Fruit fly (Drosophila melanogaster) whole organism, prepupa: Measurements from ENCODE around the gene CG45065.

ENCODE experiments used
- CG10631 ChIP-seq: fragments of 200-800 bp; sonication (Bioruptor generic); optimal IDR thresholded peaks from 2 replicates; lab custom pipeline; 2016; ENCODE audit warnings: missing biosample characterization, missing genetic modification characterization
- CG10669 ChIP-seq: fragments of 200-800 bp; sonication (Bioruptor generic); optimal IDR thresholded peaks from 3 replicates; lab custom pipeline; 2018; ENCODE audit warnings: missing biosample characterization, mild to moderate bottlenecking, missing genetic modification characterization, moderate library complexity
- CG11294 ChIP-seq: fragments of 200-800 bp; sonication (Bioruptor generic); IDR thresholded peaks from 2 replicates; pipeline ENCODE4 v1.3.6; 2022; ENCODE audit warnings: missing biosample characterization, missing genetic modification characterization
- CG11762 ChIP-seq: fragments of 200-800 bp; sonication (Bioruptor generic); optimal IDR thresholded peaks from 3 replicates; lab custom pipeline; 2016; ENCODE audit warnings: missing biosample characterization, missing genetic modification characterization; ENCODE audit not compliant: insufficient read depth
- CG15336 ChIP-seq: fragments of 200-800 bp; sonication (Bioruptor generic); IDR thresholded peaks from 2 replicates; pipeline ENCODE4 v1.3.6; 2022; ENCODE audit warnings: missing biosample characterization, missing genetic modification characterization
- CG16779 ChIP-seq: fragments of 200-800 bp; sonication (Bioruptor generic); optimal IDR thresholded peaks from 3 replicates; lab custom pipeline; 2017; ENCODE audit warnings: missing biosample characterization, mild to moderate bottlenecking, missing genetic modification characterization
- CG3032 ChIP-seq: fragments of 200-800 bp; optimal IDR thresholded peaks from 2 replicates; lab custom pipeline; 2019; ENCODE audit warnings: missing biosample characterization, mild to moderate bottlenecking, missing genetic modification characterization, moderate library complexity
- CG32006 ChIP-seq: fragments of 200-800 bp; sonication (Bioruptor generic); optimal IDR thresholded peaks from 3 replicates; lab custom pipeline; 2017; ENCODE audit warnings: missing biosample characterization, mild to moderate bottlenecking, missing genetic modification characterization
- CG34406 ChIP-seq: fragments of 200-800 bp; sonication (Bioruptor generic); optimal IDR thresholded peaks from 3 replicates; lab custom pipeline; 2016; ENCODE audit warnings: missing biosample characterization, missing genetic modification characterization
- CG4318 ChIP-seq: fragments of 200-800 bp; sonication (Bioruptor generic); optimal IDR thresholded peaks from 3 replicates; lab custom pipeline; 2017; ENCODE audit warnings: missing biosample characterization, mild to moderate bottlenecking, missing genetic modification characterization
- CG6792 ChIP-seq: fragments of 200-800 bp; sonication (Bioruptor generic); optimal IDR thresholded peaks from 3 replicates; lab custom pipeline; 2016; ENCODE audit warnings: missing biosample characterization, missing genetic modification characterization
- CG8119 ChIP-seq: fragments of 200-800 bp; sonication (Bioruptor generic); IDR thresholded peaks from 3 replicates; pipeline ENCODE4 v1.3.6; 2022; ENCODE audit warnings: missing biosample characterization, missing genetic modification characterization
- CG9139 ChIP-seq: fragments of 200-800 bp; sonication (Bioruptor generic); optimal IDR thresholded peaks from 3 replicates; lab custom pipeline; 2017; ENCODE audit warnings: missing biosample characterization, mild to moderate bottlenecking, missing genetic modification characterization
- Eip75B ChIP-seq: fragments of 200-800 bp; sonication (Bioruptor generic); optimal IDR thresholded peaks from 3 replicates; lab custom pipeline; 2016; ENCODE audit warnings: missing biosample characterization, missing genetic modification characterization
- Eip78C ChIP-seq: fragments of 200-800 bp; sonication (Bioruptor generic); peaks from one replicate; lab custom pipeline; 2016; ENCODE audit warnings: missing biosample characterization, missing genetic modification characterization
- Ets96B ChIP-seq: fragments of 200-800 bp; optimal IDR thresholded peaks from 2 replicates; lab custom pipeline; 2019; ENCODE audit warnings: missing biosample characterization, mild to moderate bottlenecking, missing genetic modification characterization, moderate library complexity
- Hr38 ChIP-seq: sonication (Bioruptor generic); optimal IDR thresholded peaks from 2 replicates; lab custom pipeline; 2016; ENCODE audit warnings: missing biosample characterization, missing genetic modification characterization
- Hr4 ChIP-seq: fragments of 200-800 bp; sonication (Bioruptor generic); optimal IDR thresholded peaks from 3 replicates; lab custom pipeline; 2016; ENCODE audit warnings: missing biosample characterization, missing genetic modification characterization
- Lpt ChIP-seq: fragments of 200-800 bp; sonication (Bioruptor generic); optimal IDR thresholded peaks from 3 replicates; lab custom pipeline; 2016; ENCODE audit warnings: missing biosample characterization, missing genetic modification characterization
- Met ChIP-seq: fragments of 200-800 bp; sonication (Bioruptor generic); optimal IDR thresholded peaks from 3 replicates; lab custom pipeline; 2016; ENCODE audit warnings: missing biosample characterization, missing genetic modification characterization
- OdsH ChIP-seq: fragments of 200-800 bp; sonication (Bioruptor generic); optimal IDR thresholded peaks from 3 replicates; lab custom pipeline; 2016; ENCODE audit warnings: missing biosample characterization, missing genetic modification characterization
- Sox102F ChIP-seq: fragments of 200-800 bp; sonication (Bioruptor generic); optimal IDR thresholded peaks from 2 replicates; lab custom pipeline; 2016; ENCODE audit warnings: missing biosample characterization, mild to moderate bottlenecking, missing genetic modification characterization
- achi ChIP-seq: fragments of 200-800 bp; sonication (Bioruptor generic); optimal IDR thresholded peaks from 3 replicates; lab custom pipeline; 2016; ENCODE audit warnings: missing biosample characterization, missing genetic modification characterization
- cyc ChIP-seq: fragments of 200-800 bp; sonication (Bioruptor generic); optimal IDR thresholded peaks from 3 replicates; lab custom pipeline; 2016; ENCODE audit warnings: missing biosample characterization, missing genetic modification characterization
- dac ChIP-seq: fragments of 200-800 bp; sonication (Bioruptor generic); optimal IDR thresholded peaks from 2 replicates; lab custom pipeline; 2017; ENCODE audit warnings: missing biosample characterization, mild to moderate bottlenecking, missing genetic modification characterization
- dsx ChIP-seq: fragments of 200-800 bp; optimal IDR thresholded peaks from 3 replicates; lab custom pipeline; 2019; ENCODE audit warnings: missing biosample characterization, mild to moderate bottlenecking, missing genetic modification characterization, moderate library complexity; ENCODE audit not compliant: poor library complexity, severe bottlenecking
- esn ChIP-seq: fragments of 200-800 bp; sonication (Bioruptor generic); optimal IDR thresholded peaks from 2 replicates; lab custom pipeline; 2016; ENCODE audit warnings: missing biosample characterization, mild to moderate bottlenecking, missing genetic modification characterization, moderate library complexity
- fd59A ChIP-seq: fragments of 200-800 bp; sonication (Bioruptor generic); optimal IDR thresholded peaks from 2 replicates; lab custom pipeline; 2017; ENCODE audit warnings: missing biosample characterization, mild to moderate bottlenecking, missing genetic modification characterization, missing genetic modification reagents
- fd85E ChIP-seq: fragments of 200-800 bp; sonication (Bioruptor generic); optimal IDR thresholded peaks from 3 replicates; lab custom pipeline; 2016; ENCODE audit warnings: missing biosample characterization, missing genetic modification characterization
- fkh ChIP-seq: fragments of 200-800 bp; sonication (Bioruptor generic); optimal IDR thresholded peaks from 3 replicates; lab custom pipeline; 2017; ENCODE audit warnings: missing biosample characterization, mild to moderate bottlenecking, missing genetic modification characterization, moderate library complexity
- lz ChIP-seq: fragments of 200-800 bp; sonication (Bioruptor generic); optimal IDR thresholded peaks from 3 replicates; lab custom pipeline; 2016; ENCODE audit warnings: missing biosample characterization, missing genetic modification characterization
- pdm3 ChIP-seq: fragments of 200-800 bp; sonication (Bioruptor generic); optimal IDR thresholded peaks from 3 replicates; lab custom pipeline; 2016; ENCODE audit warnings: missing biosample characterization, missing genetic modification characterization
- salr ChIP-seq, 2 experiments: fragments of 200-800 bp; sonication (Bioruptor generic); optimal IDR thresholded peaks; 3 replicates each; lab custom pipeline; 2016 to 2018; ENCODE audit warnings: missing biosample characterization in 2 of 2, missing genetic modification characterization in 2 of 2, mild to moderate bottlenecking in 1 of 2
- vri ChIP-seq: fragments of 200-800 bp; sonication (Bioruptor generic); optimal IDR thresholded peaks from 3 replicates; lab custom pipeline; 2016; ENCODE audit warnings: missing biosample characterization, mild to moderate bottlenecking, missing genetic modification characterization

Gene CG45065

DNA sequence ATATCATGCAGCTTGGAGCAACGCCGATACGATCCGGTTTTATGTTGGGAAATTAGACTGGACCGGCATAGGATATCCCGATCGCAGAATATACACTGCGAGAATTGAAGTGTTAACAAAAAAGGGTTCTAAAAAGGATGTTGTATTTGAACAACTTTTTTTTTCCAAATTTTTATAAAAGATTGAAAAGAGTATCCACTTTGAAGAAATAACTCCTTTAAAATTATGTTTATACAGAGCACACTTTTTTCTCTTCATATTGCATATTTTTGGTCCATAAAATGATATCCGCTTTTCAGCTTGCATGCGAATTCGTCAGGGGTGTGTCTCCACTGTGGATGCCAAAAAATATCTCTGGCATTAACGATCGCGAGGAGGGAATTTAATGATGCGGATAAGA, 9.9 kb upstream of the CG45065 start (continued):
- TF ChIP-seq CG6792 (peak; percentile 26), Hr38 (no peak), salr (GFP tag; optimal IDR thresholded peaks at IDR 0.05; lab: Kevin White, UChicago) (no peak), CG10631 (GFP tag; lab: Kevin White, UChicago) (peak; percentile 12), pdm3 (GFP tag; lab: Kevin White, UChicago) (peak; percentile 56), achi (GFP tag; lab: Kevin White, UChicago) (peak; percentile 15), Met (GFP tag; lab: Kevin White, UChicago) (no peak), CG15336 (GFP tag; lab: Robert Waterston, UW) (peak; percentile 69), CG8119 (GFP tag; lab: Robert Waterston, UW) (peak; percentile 62), lz (GFP tag; lab: Kevin White, UChicago) (no peak), fd59A (GFP tag; lab: Kevin White, UChicago) (no peak), CG11762 (GFP tag; lab: Kevin White, UChicago) (no peak)
- TF ChIP-seq, all 60 proteins: peak for 30

DNA sequence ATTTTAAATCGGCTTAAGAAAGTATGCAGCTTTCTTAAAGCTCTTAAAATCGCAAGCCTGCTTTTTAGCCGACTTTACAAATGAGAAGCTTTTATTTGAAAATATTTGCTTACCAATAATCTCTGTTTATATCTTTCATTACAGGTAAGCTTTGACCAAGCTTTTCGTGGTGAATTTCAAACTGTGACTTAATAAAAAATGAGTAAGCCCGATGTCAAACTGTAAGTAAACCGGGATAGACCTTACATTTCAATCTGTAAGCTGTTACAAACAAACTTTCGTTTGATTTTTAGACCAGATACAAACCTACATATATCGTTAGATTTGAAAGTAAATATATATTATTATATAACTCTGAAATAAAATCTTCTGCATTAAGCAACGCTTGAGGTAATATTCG, 3.2 kb upstream of the CG45065 start:
- peak; percentile 25 for TF ChIP-seq fkh
- no peak for TF ChIP-seq CG11294 (GFP tag; lab: Robert Waterston, UW)

DNA sequence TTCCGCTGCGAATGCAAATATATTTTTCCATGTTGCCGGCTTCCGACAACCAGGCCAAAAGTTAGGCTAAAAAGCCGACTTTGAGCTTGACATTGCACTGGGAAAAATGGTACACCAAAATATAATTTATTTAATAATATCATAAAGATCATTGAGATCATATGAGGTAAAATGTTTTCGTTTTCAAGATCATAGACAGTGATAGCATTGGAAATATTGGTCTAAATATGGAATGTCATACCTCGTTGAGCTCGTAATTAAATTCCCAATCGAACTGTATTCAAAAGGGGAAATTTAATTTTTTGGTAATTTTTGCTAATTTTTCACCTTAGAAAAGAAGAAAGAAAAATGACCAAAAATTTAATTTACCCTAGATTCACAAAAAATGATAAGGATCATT, 1.6 kb upstream of the CG45065 start:
- TF ChIP-seq Sox102F (GFP tag; lab: Kevin White, UChicago) (no peak), esn (no peak), Eip75B (GFP tag; lab: Kevin White, UChicago) (no peak), CG8119 (GFP tag; lab: Robert Waterston, UW) (0 out of 3 replicates have a peak, but pooled peaks have one; percentile 30), dsx (GFP tag; lab: Kevin White, UChicago) (no peak), CG32006 (peak; percentile 67), Eip78C (GFP tag; lab: Kevin White, UChicago) (peak; percentile 65), Ets96B (no peak), CG4318 (peak; percentile 21), vri (GFP tag; lab: Kevin White, UChicago) (no peak), dac (GFP tag; lab: Kevin White, UChicago) (peak; percentile 1), cyc (GFP tag; lab: Kevin White, UChicago) (no peak), CG3032 (tag; lab: Kevin White, UChicago) (no peak), CG9139 (GFP tag; lab: Kevin White, UChicago) (no peak), CG16779 (no peak), Hr4 (GFP tag; lab: Kevin White, UChicago) (peak; percentile 46), OdsH (GFP tag; lab: Kevin White, UChicago) (peak; percentile 16), CG34406 (GFP tag; lab: Kevin White, UChicago) (peak; percentile 4)

dm6 chrX:14878917-14879316, 3.5 kb downstream of the CG45065 start:
- TF ChIP-seq Met (GFP tag; lab: Kevin White, UChicago) (no peak), Eip78C (GFP tag; lab: Kevin White, UChicago) (no peak)

dm6 chrX:14871028-14871427, 11.4 kb downstream of the CG45065 start, which contains the start of gene CG9518:
CG9518 (minus strand) TSS chrX:14871181.
- 0 out of 2 replicates have a peak, but pooled peaks have one; percentile 10 for TF ChIP-seq CG15336 (GFP tag; lab: Robert Waterston, UW)
- TF ChIP-seq Sox102F (GFP tag; lab: Kevin White, UChicago) = no peak
- no peak for TF ChIP-seq fd85E (GFP tag; lab: Kevin White, UChicago)
- no peak for TF ChIP-seq Lpt (GFP tag; lab: Kevin White, UChicago)
- no peak for TF ChIP-seq salr (GFP tag; optimal IDR thresholded peaks at IDR 0.05; lab: Kevin White, UChicago)
- peak; percentile 40 for TF ChIP-seq Eip78C (GFP tag; lab: Kevin White, UChicago)
- TF ChIP-seq CG10669 (GFP tag; lab: Kevin White, UChicago) = no peak
